Worm (Caenorhabditis elegans) whole organism, late embryonic: Measurements from ENCODE around the gene srz-74.

Experiments
- F13H6.1 ChIP-seq: sonication (generic microtip); optimal IDR thresholded peaks from 2 replicates; lab custom pipeline; 2016; ENCODE audit warnings: missing genetic modification characterization, missing compliant biosample characterization
- ama-1 ChIP-seq: fragments of 150-350 bp; optimal IDR thresholded peaks from 2 replicates; lab custom pipeline; 2014
- ceh-19 ChIP-seq: fragments of 200-800 bp; sonication (Bioruptor generic); optimal IDR thresholded peaks from 2 replicates; lab custom pipeline; 2018; ENCODE audit warnings: mild to moderate bottlenecking, missing genetic modification characterization, missing compliant biosample characterization
- pag-3 ChIP-seq: sonication (generic microtip); optimal IDR thresholded peaks from 2 replicates; lab custom pipeline; 2016; ENCODE audit warnings: missing compliant biosample characterization, missing genetic modification characterization, borderline replicate concordance
- pqm-1 ChIP-seq: sonication (generic microtip); optimal IDR thresholded peaks from 2 replicates; lab custom pipeline; 2016; ENCODE audit warnings: missing genetic modification characterization, missing compliant biosample characterization

DNA sequence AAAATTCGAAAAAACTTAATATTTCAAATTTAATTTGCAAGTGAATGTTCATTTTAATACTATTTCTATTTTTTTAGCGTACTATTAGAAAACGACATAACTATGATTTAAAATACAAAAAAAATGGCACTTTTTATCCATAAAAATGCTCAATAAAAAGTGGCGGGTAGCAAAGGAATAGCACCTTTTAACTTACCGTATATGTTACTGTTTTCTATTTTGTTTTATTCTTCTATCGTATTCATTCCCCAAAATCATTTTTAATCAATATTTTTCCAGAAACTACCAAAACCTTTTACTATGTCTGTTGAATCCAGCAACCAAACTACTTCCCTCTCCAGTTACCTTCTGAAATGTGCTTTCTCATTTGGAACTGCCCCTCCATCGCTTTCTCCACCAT is 21.4 kb downstream of the srz-74 start, which contains the start of gene C35D6.4:
- TF ChIP-seq ceh-19 (GFP tag; lab: Kevin White, UChicago) (no peak), pqm-1 (tag; lab: Kevin White, UChicago) (no peak), pag-3 (tag; lab: Kevin White, UChicago) (no peak), F13H6.1 (tag; lab: Kevin White, UChicago) (no peak), ama-1 (lab: Kevin White, UChicago) (no peak)
